Worm (Caenorhabditis elegans) whole organism, L4 larva: ENCODE data around the gene npr-3.

ENCODE experiments used
- Y75B8A.6 ChIP-seq: fragments of 200-800 bp; sonication (Bioruptor generic); IDR thresholded peaks from 2 replicates; pipeline ENCODE4 v1.3.6; 2022; ENCODE audit warnings: missing genetic modification reagents, missing genetic modification characterization, missing compliant biosample characterization
- ceh-28 ChIP-seq: fragments of 150-350 bp; optimal IDR thresholded peaks from 2 replicates; lab custom pipeline; 2014; ENCODE audit warnings: missing biosample characterization, missing genetic modification reagents, missing genetic modification characterization
- fkh-10 ChIP-seq: fragments of 150-350 bp; optimal IDR thresholded peaks from 2 replicates; lab custom pipeline; 2014; ENCODE audit warnings: missing biosample characterization, missing genetic modification reagents, missing genetic modification characterization
- lim-7 ChIP-seq: fragments of 200-800 bp; sonication (Bioruptor generic); IDR thresholded peaks from 2 replicates; pipeline ENCODE4 v1.3.6; 2022; ENCODE audit warnings: missing genetic modification characterization, missing compliant biosample characterization
- pqm-1 ChIP-seq: sonication (generic microtip); optimal IDR thresholded peaks from 2 replicates; lab custom pipeline; 2017; ENCODE audit warnings: missing biosample characterization, missing genetic modification characterization
- unc-130 ChIP-seq: sonication (generic microtip); optimal IDR thresholded peaks from 2 replicates; lab custom pipeline; 2016; ENCODE audit warnings: missing genetic modification reagents, missing genetic modification characterization, missing compliant biosample characterization
- unc-62 ChIP-seq, 3 experiments: fragments of 150-350 bp in 1 of 3; sonication (generic microtip); optimal IDR thresholded peaks in 2 of 3; peaks in 1 of 3; 1 replicate in 1 of 3; 2 replicates in 2 of 3; lab custom pipeline; 2014 to 2017; ENCODE audit warnings: missing biosample characterization in 3 of 3, missing genetic modification characterization in 3 of 3, missing genetic modification reagents in 3 of 3, missing genotype in 1 of 3

DNA sequence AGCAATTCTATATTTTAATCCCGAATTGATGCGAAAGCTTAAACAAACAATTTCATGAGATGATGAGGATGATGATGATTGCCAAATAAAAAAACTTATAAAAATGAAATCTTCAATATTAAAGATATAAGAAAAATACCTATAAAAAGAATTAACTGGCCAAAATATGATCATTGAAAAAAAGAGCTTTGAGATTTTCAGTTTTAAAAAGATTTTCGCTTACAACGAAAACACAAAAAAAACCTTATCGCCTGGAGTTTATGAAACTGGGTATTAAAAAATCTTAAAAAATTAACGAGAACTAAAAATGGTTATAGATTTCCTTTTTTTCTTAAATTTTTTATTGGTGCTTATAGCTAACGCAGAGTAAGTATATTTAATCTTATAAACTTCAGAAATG, 7.6 kb downstream of the npr-3 start, which contains the start of gene C10C6.7:
- TF ChIP-seq unc-130 (GFP tag; lab: Kevin White, UChicago) (no peak), Y75B8A.6 (no peak), lim-7 (GFP tag; lab: Robert Waterston, UW) (no peak), pqm-1 (no peak), unc-62 (GFP tag; optimal IDR thresholded peaks at IDR 0.05 in 1 of 2; lab: Kevin White, UChicago) (no peak), unc-62 (tag; optimal IDR thresholded peaks at IDR 0.05; lab: Kevin White, UChicago) (no peak), ceh-28 (tag; lab: Kevin White, UChicago) (no peak), fkh-10 (GFP tag; lab: Kevin White, UChicago) (no peak)
